Fruit fly (Drosophila melanogaster) whole organism, wandering third instar larva: ENCODE measurements around the gene Sarm.

Source experiments
- Abd-B ChIP-seq: fragments of >200 bp; optimal IDR thresholded peaks from 2 replicates; lab custom pipeline; 2017; ENCODE audit warnings: missing biosample characterization, missing genetic modification characterization
- CG32264 ChIP-seq: fragments of 200-800 bp; sonication (Bioruptor generic); optimal IDR thresholded peaks from 2 replicates; lab custom pipeline; 2016; ENCODE audit warnings: missing biosample characterization, missing genetic modification characterization
- CG9705 ChIP-seq: fragments of 200-800 bp; sonication (Bioruptor generic); optimal IDR thresholded peaks from 2 replicates; lab custom pipeline; 2018; ENCODE audit warnings: missing biosample characterization, mild to moderate bottlenecking, missing genetic modification characterization
- CrebA ChIP-seq: fragments of 200-800 bp; sonication (Bioruptor generic); optimal IDR thresholded peaks from 2 replicates; lab custom pipeline; 2016; ENCODE audit warnings: missing biosample characterization, mild to moderate bottlenecking, missing genetic modification characterization, borderline replicate concordance
- Dfd ChIP-seq: fragments of >200 bp; optimal IDR thresholded peaks from 2 replicates; lab custom pipeline; 2017; ENCODE audit warnings: missing biosample characterization, missing genetic modification characterization
- Dif ChIP-seq: fragments of 200-275, 200-300 bp; sonication (Bioruptor generic); optimal IDR thresholded peaks from 2 replicates; lab custom pipeline; 2018; ENCODE audit warnings: missing biosample characterization, missing genetic modification characterization; ENCODE audit not compliant: partially characterized antibody
- GATAd ChIP-seq: sonication (Bioruptor generic); optimal IDR thresholded peaks from 2 replicates; lab custom pipeline; 2016; ENCODE audit warnings: missing biosample characterization, missing genetic modification characterization
- HLH106 ChIP-seq: fragments of 200-800 bp; optimal IDR thresholded peaks from 3 replicates; lab custom pipeline; 2019; ENCODE audit warnings: missing biosample characterization, mild to moderate bottlenecking, missing genetic modification characterization, moderate library complexity
- Hnf4 ChIP-seq: fragments of 200-800 bp; sonication (Bioruptor generic); optimal IDR thresholded peaks from 2 replicates; lab custom pipeline; 2016; ENCODE audit warnings: missing biosample characterization, mild to moderate bottlenecking, missing genetic modification characterization
- Hr78 ChIP-seq: fragments of >200 bp; optimal IDR thresholded peaks from 2 replicates; lab custom pipeline; 2017; ENCODE audit warnings: missing biosample characterization, missing genetic modification characterization
- Hr83 ChIP-seq: fragments of 200-300 bp; sonication (Bioruptor generic); optimal IDR thresholded peaks from 2 replicates; lab custom pipeline; 2016; ENCODE audit warnings: missing biosample characterization, mild to moderate bottlenecking, missing genetic modification characterization, moderate library complexity; ENCODE audit not compliant: poor library complexity, severe bottlenecking
- Jra ChIP-seq: sonication (Bioruptor generic); optimal IDR thresholded peaks from 2 replicates; lab custom pipeline; 2016; ENCODE audit warnings: missing biosample characterization, missing genetic modification characterization
- Mio ChIP-seq: sonication (Bioruptor generic); optimal IDR thresholded peaks from 2 replicates; lab custom pipeline; 2016; ENCODE audit warnings: missing biosample characterization, missing genetic modification characterization
- Myc ChIP-seq: fragments of >200 bp; optimal IDR thresholded peaks from 2 replicates; lab custom pipeline; 2017
- N ChIP-seq: fragments of >200 bp; optimal IDR thresholded peaks from 2 replicates; lab custom pipeline; 2018; ENCODE audit warnings: missing biosample characterization, missing external identifiers, missing genetic modification characterization
- OdsH ChIP-seq: fragments of 200-800 bp; sonication (Bioruptor generic); optimal IDR thresholded peaks from 2 replicates; lab custom pipeline; 2016; ENCODE audit warnings: missing biosample characterization, mild to moderate bottlenecking, missing genetic modification characterization
- Rel ChIP-seq, 2 experiments: fragments of 200-800 bp; sonication (Bioruptor generic) in 1 of 2; optimal IDR thresholded peaks; 2 replicates in 1 of 2; 3 replicates in 1 of 2; lab custom pipeline; 2016 to 2019; ENCODE audit warnings: mild to moderate bottlenecking in 2 of 2, missing biosample characterization in 2 of 2, missing genetic modification characterization in 2 of 2, moderate library complexity in 1 of 2
- Sp1 ChIP-seq: fragments of 200-800 bp; sonication (Bioruptor generic); optimal IDR thresholded peaks from 3 replicates; lab custom pipeline; 2019; ENCODE audit warnings: missing biosample characterization, mild to moderate bottlenecking, missing genetic modification characterization, moderate library complexity
- Vsx2 ChIP-seq: fragments of 200-300, 225-300 bp; sonication (Bioruptor generic); optimal IDR thresholded peaks from 2 replicates; lab custom pipeline; 2018; ENCODE audit warnings: missing biosample characterization, missing genetic modification characterization; ENCODE audit not compliant: partially characterized antibody
- br ChIP-seq: fragments of 200-800 bp; sonication (Bioruptor generic); optimal IDR thresholded peaks from 2 replicates; lab custom pipeline; 2016; ENCODE audit warnings: missing biosample characterization, missing genetic modification characterization
- brk ChIP-seq: fragments of 200-800 bp; sonication (Bioruptor generic); optimal IDR thresholded peaks from 2 replicates; lab custom pipeline; 2016; ENCODE audit warnings: missing biosample characterization, mild to moderate bottlenecking, missing genetic modification characterization
- dl ChIP-seq, 2 experiments: fragments of 175-275, 200-275 bp in 1 of 2; fragments of 200-275 bp in 1 of 2; sonication (Bioruptor generic); optimal IDR thresholded peaks; lab custom pipeline; 2018; ENCODE audit warnings: mild to moderate bottlenecking in 2 of 2, missing biosample characterization in 2 of 2, missing genetic modification characterization in 2 of 2, moderate library complexity in 2 of 2; ENCODE audit not compliant: partially characterized antibody in 2 of 2, insufficient read depth in 1 of 2
- dmrt93B ChIP-seq: fragments of 200-800 bp; sonication (Bioruptor generic); optimal IDR thresholded peaks from 2 replicates; lab custom pipeline; 2018; ENCODE audit warnings: missing biosample characterization, mild to moderate bottlenecking, missing genetic modification characterization
- dsf ChIP-seq: sonication (Bioruptor generic); optimal IDR thresholded peaks from 2 replicates; lab custom pipeline; 2016; ENCODE audit warnings: missing biosample characterization, missing genetic modification characterization, borderline replicate concordance
- ey ChIP-seq: fragments of 200-800 bp; sonication (Bioruptor generic); optimal IDR thresholded peaks from 2 replicates; lab custom pipeline; 2016; ENCODE audit warnings: missing biosample characterization, missing genetic modification characterization
- foxo ChIP-seq, 2 experiments: fragments of 200-800 bp; sonication (Bioruptor generic); optimal IDR thresholded peaks; 2 replicates in 1 of 2; 3 replicates in 1 of 2; lab custom pipeline; 2016 to 2017; ENCODE audit warnings: missing biosample characterization in 2 of 2, missing genetic modification characterization in 2 of 2
- fru ChIP-seq: fragments of 200-800 bp; sonication (Bioruptor generic); optimal IDR thresholded peaks from 3 replicates; lab custom pipeline; 2016; ENCODE audit warnings: missing biosample characterization, mild to moderate bottlenecking, missing genetic modification characterization
- h ChIP-seq: fragments of 200-800 bp; sonication (Bioruptor generic); optimal IDR thresholded peaks from 3 replicates; lab custom pipeline; 2016; ENCODE audit warnings: missing biosample characterization, mild to moderate bottlenecking, missing genetic modification characterization
- jim ChIP-seq: fragments of 175-275, 200-325 bp; sonication (Bioruptor generic); optimal IDR thresholded peaks from 2 replicates; lab custom pipeline; 2016; ENCODE audit warnings: missing biosample characterization, mild to moderate bottlenecking, missing genetic modification characterization
- lola ChIP-seq: fragments of >200 bp; optimal IDR thresholded peaks from 2 replicates; lab custom pipeline; 2017; ENCODE audit warnings: missing biosample characterization, missing genetic modification characterization
- pan ChIP-seq: fragments of >200 bp; optimal IDR thresholded peaks from 2 replicates; lab custom pipeline; 2017
- psq ChIP-seq: fragments of 200-800 bp; sonication (Bioruptor generic); optimal IDR thresholded peaks from 3 replicates; lab custom pipeline; 2017; ENCODE audit warnings: missing biosample characterization, mild to moderate bottlenecking, missing genetic modification characterization, moderate library complexity
- rgr ChIP-seq: fragments of 200-800 bp; sonication (Bioruptor generic); optimal IDR thresholded peaks from 3 replicates; lab custom pipeline; 2016; ENCODE audit warnings: missing biosample characterization, mild to moderate bottlenecking, missing genetic modification characterization
- sage ChIP-seq: fragments of 200-800 bp; sonication (Bioruptor generic); optimal IDR thresholded peaks from 2 replicates; lab custom pipeline; 2016; ENCODE audit warnings: missing biosample characterization, mild to moderate bottlenecking, missing genetic modification characterization
- sv ChIP-seq: fragments of 200-800 bp; sonication (Bioruptor generic); optimal IDR thresholded peaks from 3 replicates; lab custom pipeline; 2016; ENCODE audit warnings: missing biosample characterization, missing genetic modification characterization
- tai ChIP-seq: sonication (Bioruptor generic); optimal IDR thresholded peaks from 2 replicates; lab custom pipeline; 2016; ENCODE audit warnings: missing biosample characterization, missing genetic modification characterization
- usp ChIP-seq: fragments of >200 bp; optimal IDR thresholded peaks from 2 replicates; lab custom pipeline; 2017; ENCODE audit warnings: missing biosample characterization, missing genetic modification characterization
- woc ChIP-seq: sonication (Bioruptor generic); optimal IDR thresholded peaks from 2 replicates; lab custom pipeline; 2016; ENCODE audit warnings: missing biosample characterization, mild to moderate bottlenecking, missing genetic modification characterization

The Sarm gene

DNA sequence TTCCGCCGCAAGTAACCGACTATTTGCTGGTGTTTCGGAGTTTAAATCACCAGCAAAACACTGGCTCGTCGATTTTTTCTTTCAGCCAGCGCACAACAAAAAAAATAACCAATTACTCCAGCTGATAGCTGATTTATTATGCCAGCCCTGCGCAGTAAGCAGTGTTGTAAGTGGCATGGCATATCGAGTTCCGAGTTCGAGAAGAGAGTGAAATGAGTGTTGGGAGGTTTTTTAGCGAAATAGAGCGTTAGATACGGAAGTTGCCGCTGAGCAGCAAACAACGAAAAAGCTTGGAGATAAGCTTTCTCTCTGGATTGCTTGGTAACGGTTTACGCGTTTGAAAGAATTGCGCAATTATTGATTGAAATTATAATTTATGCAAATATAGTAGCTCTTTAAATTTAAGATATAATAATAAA is 28.0 kb downstream of the Sarm start, which contains the start of gene CG7565 (continued):
- TF ChIP-seq pan (no peak), br (peak; percentile 58), rgr (peak; percentile 81), Abd-B (GFP tag; lab: Kevin White, UChicago) (no peak), usp (GFP tag; lab: Kevin White, UChicago) (no peak), Mio (GFP tag; lab: Kevin White, UChicago) (no peak), Jra (peak; percentile 1)

DNA sequence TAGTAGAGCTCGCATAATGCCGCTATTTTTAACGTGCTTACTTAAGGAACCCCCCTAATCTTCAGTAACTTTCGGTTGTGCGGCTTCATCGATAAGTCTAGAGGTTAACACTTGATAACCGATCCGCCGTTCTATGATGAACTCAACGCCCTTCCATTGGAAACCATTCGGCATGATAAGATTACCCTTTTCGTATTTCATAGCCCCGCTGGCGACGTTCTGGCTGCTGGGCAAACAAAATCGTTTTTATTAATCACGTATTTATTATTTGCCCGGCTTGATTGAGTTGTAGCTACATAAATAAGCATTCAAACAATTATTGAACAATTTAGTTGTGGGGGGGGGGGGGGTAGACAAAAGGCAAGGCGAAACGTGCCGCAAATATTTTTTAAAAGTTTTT is 29.9 kb downstream of the Sarm start:
- TF ChIP-seq Vsx2 (no peak), Myc (lab: Kevin White, UChicago) (no peak), dmrt93B (no peak), br (peak; percentile 16), fru (peak; percentile 11), GATAd (GFP tag; lab: Kevin White, UChicago) (no peak), h (no peak), Sp1 (no peak), Rel (GFP tag; optimal IDR thresholded peaks at IDR 0.05; lab: Kevin White, UChicago) (no peak), Rel (tag; optimal IDR thresholded peaks at IDR 0.05; lab: Kevin White, UChicago) (peak; percentile 92), pan (no peak), jim (GFP tag; lab: Kevin White, UChicago) (no peak)
- TF ChIP-seq, all 38 proteins: peak for 3

DNA sequence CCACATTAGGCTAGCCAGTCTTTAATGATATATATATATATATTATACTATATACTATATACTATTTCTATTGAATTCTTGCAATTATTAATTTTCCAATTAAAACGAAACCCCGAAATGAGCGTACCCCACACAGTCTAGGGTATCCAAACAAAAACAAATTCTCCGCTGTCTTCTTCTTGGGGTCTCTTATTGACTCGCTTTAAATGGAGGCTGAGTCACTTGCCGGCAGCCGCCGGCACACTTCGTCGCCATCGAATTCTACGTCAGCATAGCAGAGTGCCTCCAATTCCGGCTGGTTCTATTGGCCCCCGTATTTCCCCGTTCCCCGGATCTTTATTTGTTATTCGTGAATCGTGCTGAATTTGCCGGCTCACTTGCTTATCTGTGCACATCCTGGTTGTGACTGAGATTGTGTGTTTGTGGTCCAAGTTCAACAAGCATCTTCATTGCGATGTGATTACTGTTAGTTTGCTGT is 31.0 kb downstream of the Sarm start:
- TF ChIP-seq CG9705 (GFP tag; lab: Kevin White, UChicago) (no peak), HLH106 (tag; lab: Kevin White, UChicago) (peak; percentile 11), Jra (no peak), Hr83 (peak; percentile 30), foxo (GFP tag; optimal IDR thresholded peaks at IDR 0.05; lab: Kevin White, UChicago) (peak in 1 of 2 experiments; percentile 26), Rel (GFP tag; optimal IDR thresholded peaks at IDR 0.05; lab: Kevin White, UChicago) (no peak), Rel (tag; optimal IDR thresholded peaks at IDR 0.05; lab: Kevin White, UChicago) (peak; percentile 63), dsf (GFP tag; lab: Kevin White, UChicago) (no peak), CG32264 (GFP tag; lab: Kevin White, UChicago) (no peak), Dfd (GFP tag; lab: Kevin White, UChicago) (no peak), Hnf4 (GFP tag; lab: Kevin White, UChicago) (no peak), Vsx2 (no peak), pan (no peak), Sp1 (no peak), rgr (peak; percentile 13)

DNA sequence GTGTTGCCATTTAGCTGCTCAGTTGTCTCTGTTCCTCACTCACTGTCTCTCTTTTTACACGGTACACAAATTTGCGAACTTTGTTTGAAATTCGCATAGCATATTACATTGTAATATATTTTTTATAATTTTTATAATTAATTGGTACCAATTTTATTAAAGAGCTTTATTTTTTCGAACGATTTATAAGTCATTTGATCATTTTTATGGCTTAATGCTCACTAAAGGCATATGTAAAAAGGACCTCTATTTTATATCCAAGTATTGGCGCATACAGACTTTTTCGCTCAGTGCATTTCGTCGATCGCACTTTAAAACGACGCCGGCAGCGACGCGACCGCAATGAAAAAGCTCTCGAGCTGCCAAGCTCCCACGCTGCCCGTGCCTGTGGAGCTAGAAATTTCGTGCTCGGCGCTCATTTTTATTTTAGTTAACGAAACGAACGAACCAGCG is 32.5 kb downstream of the Sarm start:
- TF ChIP-seq fru (peak; percentile 92), sv (GFP tag; lab: Kevin White, UChicago) (peak; percentile 87), Abd-B (GFP tag; lab: Kevin White, UChicago) (no peak), foxo (GFP tag; optimal IDR thresholded peaks at IDR 0.05; lab: Kevin White, UChicago) (peak in 1 of 2 experiments; percentile 95), rgr (peak; percentile 94), dmrt93B (peak; percentile 89), Hr78 (no peak), sage (peak; percentile 15), dl (GFP tag; optimal IDR thresholded peaks at IDR 0.05; lab: Kevin White, UChicago; ENCODE audit: insufficient read depth in 1 of 2, partially characterized antibody in 2 of 2) (no peak), Dfd (GFP tag; lab: Kevin White, UChicago) (no peak), OdsH (GFP tag; lab: Kevin White, UChicago) (peak; percentile 94), psq (GFP tag; lab: Kevin White, UChicago) (peak; percentile 92), Myc (lab: Kevin White, UChicago) (no peak), pan (no peak), woc (GFP tag; lab: Kevin White, UChicago) (peak; percentile 55), lola (GFP tag; lab: Kevin White, UChicago) (no peak), Dif (no peak), br (peak; percentile 78), Rel (GFP tag; optimal IDR thresholded peaks at IDR 0.05; lab: Kevin White, UChicago) (peak; percentile 47), Rel (tag; optimal IDR thresholded peaks at IDR 0.05; lab: Kevin White, UChicago) (peak; percentile 43), ey (GFP tag; lab: Kevin White, UChicago) (peak; percentile 79), N (GFP tag; lab: Kevin White, UChicago) (no peak), tai (no peak), GATAd (GFP tag; lab: Kevin White, UChicago) (no peak), dsf (GFP tag; lab: Kevin White, UChicago) (no peak), brk (GFP tag; lab: Kevin White, UChicago) (peak; percentile 73), usp (GFP tag; lab: Kevin White, UChicago) (no peak), CrebA (peak; percentile 76), HLH106 (tag; lab: Kevin White, UChicago) (peak; percentile 91), Vsx2 (no peak), Sp1 (peak; percentile 91), Hnf4 (GFP tag; lab: Kevin White, UChicago) (peak; percentile 83), Jra (peak; percentile 53), jim (GFP tag; lab: Kevin White, UChicago) (no peak), Hr83 (no peak), Mio (GFP tag; lab: Kevin White, UChicago) (peak; percentile 20), h (peak; percentile 93), CG9705 (GFP tag; lab: Kevin White, UChicago) (peak; percentile 90), CG32264 (GFP tag; lab: Kevin White, UChicago) (peak; percentile 19)
